Worm (Caenorhabditis elegans): Measurements from ENCODE around the gene mans-3.

DNA sequence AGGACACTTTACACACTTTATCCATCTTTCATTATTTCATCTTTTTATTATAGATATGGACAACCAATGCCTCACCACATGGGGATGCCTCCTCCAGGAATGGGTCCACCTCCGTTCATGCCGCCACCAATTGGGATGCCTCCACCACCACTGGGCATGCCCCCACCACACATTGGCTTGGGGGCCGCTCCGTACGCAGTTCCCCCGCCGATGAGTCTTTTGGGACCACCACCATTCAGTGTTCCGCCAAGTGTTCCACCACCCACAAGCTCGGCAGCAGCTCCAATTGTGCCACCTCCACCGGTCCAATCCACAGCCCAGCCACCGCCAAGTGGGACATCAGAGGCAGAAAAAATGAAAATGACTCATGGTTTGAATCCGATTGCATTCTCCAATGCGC lies 49.6 kb downstream of the mans-3 start:
- TF ChIP-seq nhr-232 (tag; optimal IDR thresholded peaks at IDR 0.05): no peak
- no peak for TF ChIP-seq nhr-11 (tag; optimal IDR thresholded peaks at IDR 0.05)
- no peak for TF ChIP-seq fax-1 (tag; optimal IDR thresholded peaks at IDR 0.05)
- no peak for TF ChIP-seq tbx-2 (tag; optimal IDR thresholded peaks at IDR 0.05)
- no peak for TF ChIP-seq ama-1 (optimal IDR thresholded peaks at IDR 0.05)
- TF ChIP-seq ref-2 (tag; optimal IDR thresholded peaks at IDR 0.05): no peak
- no peak for TF ChIP-seq unc-86 (tag; optimal IDR thresholded peaks at IDR 0.05)
- TF ChIP-seq pqm-1 (tag; optimal IDR thresholded peaks at IDR 0.05): no peak

Data from whole organism, late embryonic.